Worm (Caenorhabditis elegans): ENCODE measurements around the gene Y116A8B.1.

Gene Y116A8B.1

ce11 chrIV:17183032-17183608 is 33.0 kb upstream of the Y116A8B.1 start:
- TF ChIP-seq ceh-36 (tag; optimal IDR thresholded peaks at IDR 0.05) (no peak), flt-1 (GFP tag; IDR thresholded peaks at IDR 0.05) (no peak), hmbx-1 (tag; optimal IDR thresholded peaks at IDR 0.05) (no peak), tbx-37 (GFP tag; conservative IDR thresholded peaks at IDR 0.05) (no peak), ceh-13 (GFP tag; optimal IDR thresholded peaks at IDR 0.05) (no peak), aly-1 (tag; optimal IDR thresholded peaks at IDR 0.05) (no peak), tbx-11 (GFP tag; IDR thresholded peaks at IDR 0.05) (no peak), hmg-4 (GFP tag; optimal IDR thresholded peaks at IDR 0.05) (no peak), pes-1 (GFP tag; IDR thresholded peaks at IDR 0.05) (no peak), B0310.2 (tag; optimal IDR thresholded peaks at IDR 0.05) (no peak), hnd-1 (tag; optimal IDR thresholded peaks at IDR 0.05) (no peak), scrt-1 (GFP tag; IDR thresholded peaks at IDR 0.05) (no peak), ama-1 (optimal IDR thresholded peaks at IDR 0.05) (no peak), F13C5.2 (tag; optimal IDR thresholded peaks at IDR 0.05) (no peak), tra-4 (tag; optimal IDR thresholded peaks at IDR 0.05) (no peak), sea-1 (GFP tag; conservative IDR thresholded peaks at IDR 0.05) (no peak), ets-7 (tag; optimal IDR thresholded peaks at IDR 0.05) (no peak)

- TF ChIP-seq tra-4 (tag; optimal IDR thresholded peaks at IDR 0.05) (no peak), aly-1 (tag; optimal IDR thresholded peaks at IDR 0.05) (no peak), ceh-36 (tag; optimal IDR thresholded peaks at IDR 0.05) (no peak), hmbx-1 (tag; optimal IDR thresholded peaks at IDR 0.05) (no peak), flt-1 (GFP tag; IDR thresholded peaks at IDR 0.05) (no peak), tbx-11 (GFP tag; IDR thresholded peaks at IDR 0.05) (no peak), B0310.2 (tag; optimal IDR thresholded peaks at IDR 0.05) (no peak), F13C5.2 (tag; optimal IDR thresholded peaks at IDR 0.05) (no peak), hmg-4 (GFP tag; optimal IDR thresholded peaks at IDR 0.05) (no peak)
Measured at ce11 chrIV:17183629-17184028, 32.5 kb upstream of the Y116A8B.1 start, which contains the start of gene col-138. Gene col-138, minus strand, starts transcription at chrIV:17183729.

- TF ChIP-seq tbx-37 (GFP tag; conservative IDR thresholded peaks at IDR 0.05), result no peak
Measured at ce11 chrIV:17189193-17189592, 27.0 kb upstream of the Y116A8B.1 start.

ce11 chrIV:17191791-17192190 is 24.4 kb upstream of the Y116A8B.1 start, which contains the start of gene flp-17:
Gene flp-17, minus strand, starts transcription at chrIV:17191891.
- TF ChIP-seq ama-1 (optimal IDR thresholded peaks at IDR 0.05) (no peak), sea-1 (GFP tag; conservative IDR thresholded peaks at IDR 0.05) (no peak), hmg-4 (GFP tag; optimal IDR thresholded peaks at IDR 0.05) (no peak), aly-1 (tag; optimal IDR thresholded peaks at IDR 0.05) (no peak), tbx-37 (GFP tag; conservative IDR thresholded peaks at IDR 0.05) (no peak), flt-1 (GFP tag; IDR thresholded peaks at IDR 0.05) (no peak), hmbx-1 (tag; optimal IDR thresholded peaks at IDR 0.05) (no peak), pes-1 (GFP tag; IDR thresholded peaks at IDR 0.05) (no peak), ceh-36 (tag; optimal IDR thresholded peaks at IDR 0.05) (no peak), hnd-1 (tag; optimal IDR thresholded peaks at IDR 0.05) (no peak), F13C5.2 (tag; optimal IDR thresholded peaks at IDR 0.05) (no peak), tra-4 (tag; optimal IDR thresholded peaks at IDR 0.05) (no peak)

- TF ChIP-seq hmbx-1 (tag; optimal IDR thresholded peaks at IDR 0.05) (no peak), tbx-11 (GFP tag; IDR thresholded peaks at IDR 0.05) (no peak), sea-1 (GFP tag; conservative IDR thresholded peaks at IDR 0.05) (no peak), F13C5.2 (tag; optimal IDR thresholded peaks at IDR 0.05) (no peak), hmg-4 (GFP tag; optimal IDR thresholded peaks at IDR 0.05) (no peak), scrt-1 (GFP tag; IDR thresholded peaks at IDR 0.05) (no peak), B0310.2 (tag; optimal IDR thresholded peaks at IDR 0.05) (no peak), aly-1 (tag; optimal IDR thresholded peaks at IDR 0.05) (no peak), ets-7 (tag; optimal IDR thresholded peaks at IDR 0.05) (no peak)
Measured at ce11 chrIV:17193491-17193890, 22.7 kb upstream of the Y116A8B.1 start.

DNA sequence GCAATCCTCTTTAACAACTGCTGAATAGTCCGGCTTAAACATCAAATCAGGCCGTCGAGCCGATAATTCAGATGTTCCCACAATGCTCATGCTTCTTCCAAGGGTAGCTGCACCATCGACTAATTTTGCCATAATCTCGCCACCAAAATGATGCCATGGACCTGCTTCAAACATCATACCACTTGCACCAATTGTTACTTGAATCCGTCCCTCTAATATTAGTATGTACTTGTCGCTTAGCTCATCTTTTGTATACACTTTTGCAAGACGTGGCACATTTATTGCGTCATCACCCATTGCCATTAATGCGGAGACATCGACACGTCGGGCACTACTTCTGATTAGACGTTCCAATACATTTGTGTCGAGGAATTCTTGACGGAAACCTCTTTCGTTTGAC is 16.4 kb upstream of the Y116A8B.1 start:
- TF ChIP-seq tbx-37 (GFP tag; conservative IDR thresholded peaks at IDR 0.05), result no peak
- TF ChIP-seq ama-1 (optimal IDR thresholded peaks at IDR 0.05), result no peak
- no peak for TF ChIP-seq B0310.2 (tag; optimal IDR thresholded peaks at IDR 0.05)
- no peak for TF ChIP-seq hnd-1 (tag; optimal IDR thresholded peaks at IDR 0.05)
- TF ChIP-seq tra-4 (tag; optimal IDR thresholded peaks at IDR 0.05), result no peak
- TF ChIP-seq ceh-36 (tag; optimal IDR thresholded peaks at IDR 0.05), result no peak
- no peak for TF ChIP-seq ceh-13 (GFP tag; optimal IDR thresholded peaks at IDR 0.05)

DNA sequence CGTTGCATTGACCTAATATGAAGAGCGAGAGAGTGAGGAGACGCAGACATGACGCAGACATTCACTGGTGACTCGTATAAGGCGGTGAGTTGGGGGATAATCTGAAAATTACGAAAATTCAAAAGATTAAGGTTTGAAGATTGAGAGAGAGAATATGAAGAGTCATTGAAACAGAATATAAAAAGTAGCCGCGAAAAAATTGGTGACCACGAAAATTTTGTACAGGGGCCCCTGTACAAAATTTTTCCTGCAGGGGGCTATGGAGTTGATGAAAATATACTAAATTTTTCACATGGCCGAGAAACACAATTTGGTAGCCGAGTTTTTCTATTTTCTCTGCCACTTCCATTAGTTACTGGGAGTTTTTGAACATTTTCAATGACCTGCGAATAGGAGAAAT is 9.4 kb upstream of the Y116A8B.1 start, which contains the start of gene cnnm-1:
Gene cnnm-1 (minus strand): TSS at position 101 of the 400 bp plus-strand sequence.
- no peak for TF ChIP-seq hmbx-1 (tag; optimal IDR thresholded peaks at IDR 0.05)
- no peak for TF ChIP-seq B0310.2 (tag; optimal IDR thresholded peaks at IDR 0.05)
- no peak for TF ChIP-seq aly-1 (tag; optimal IDR thresholded peaks at IDR 0.05)
- TF ChIP-seq F13C5.2 (tag; optimal IDR thresholded peaks at IDR 0.05), result no peak
- no peak for TF ChIP-seq tbx-37 (GFP tag; conservative IDR thresholded peaks at IDR 0.05)
- no peak for TF ChIP-seq pes-1 (GFP tag; IDR thresholded peaks at IDR 0.05)
- TF ChIP-seq hnd-1 (tag; optimal IDR thresholded peaks at IDR 0.05), result no peak
- TF ChIP-seq ceh-36 (tag; optimal IDR thresholded peaks at IDR 0.05), result no peak
- TF ChIP-seq ets-7 (tag; optimal IDR thresholded peaks at IDR 0.05), result no peak
- TF ChIP-seq ama-1 (optimal IDR thresholded peaks at IDR 0.05), result no peak
- no peak for TF ChIP-seq ceh-13 (GFP tag; optimal IDR thresholded peaks at IDR 0.05)
- TF ChIP-seq tra-4 (tag; optimal IDR thresholded peaks at IDR 0.05), result no peak

DNA sequence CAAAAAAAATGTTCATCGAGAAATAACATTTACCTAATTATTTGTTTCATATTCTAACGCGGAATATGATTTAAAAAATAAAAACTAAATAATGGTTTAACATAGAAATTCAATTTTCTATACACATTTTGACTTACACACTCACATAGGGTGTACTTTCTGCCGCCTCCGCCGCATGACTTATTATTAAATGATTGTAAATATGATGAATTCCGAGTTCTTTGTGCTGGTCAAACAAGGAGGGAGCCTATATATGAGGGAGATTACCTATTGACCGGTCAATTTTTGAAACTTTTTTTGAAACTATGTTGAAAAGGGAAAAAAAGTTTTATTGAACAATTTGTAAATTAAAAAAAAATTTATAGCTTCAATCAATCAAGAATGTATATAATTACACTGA is 8.3 kb upstream of the Y116A8B.1 start:
- no peak for TF ChIP-seq ama-1 (optimal IDR thresholded peaks at IDR 0.05)
- TF ChIP-seq flt-1 (GFP tag; IDR thresholded peaks at IDR 0.05), result no peak
- no peak for TF ChIP-seq hnd-1 (tag; optimal IDR thresholded peaks at IDR 0.05)
- TF ChIP-seq ets-7 (tag; optimal IDR thresholded peaks at IDR 0.05), result no peak
- TF ChIP-seq tbx-11 (GFP tag; IDR thresholded peaks at IDR 0.05), result no peak
- TF ChIP-seq hmg-4 (GFP tag; optimal IDR thresholded peaks at IDR 0.05), result no peak
- no peak for TF ChIP-seq scrt-1 (GFP tag; IDR thresholded peaks at IDR 0.05)
- no peak for TF ChIP-seq B0310.2 (tag; optimal IDR thresholded peaks at IDR 0.05)

Measured in whole organism, early embryonic.